Worm (Caenorhabditis elegans): ENCODE results near the gene T08H10.3.

T08H10.3 gene

DNA sequence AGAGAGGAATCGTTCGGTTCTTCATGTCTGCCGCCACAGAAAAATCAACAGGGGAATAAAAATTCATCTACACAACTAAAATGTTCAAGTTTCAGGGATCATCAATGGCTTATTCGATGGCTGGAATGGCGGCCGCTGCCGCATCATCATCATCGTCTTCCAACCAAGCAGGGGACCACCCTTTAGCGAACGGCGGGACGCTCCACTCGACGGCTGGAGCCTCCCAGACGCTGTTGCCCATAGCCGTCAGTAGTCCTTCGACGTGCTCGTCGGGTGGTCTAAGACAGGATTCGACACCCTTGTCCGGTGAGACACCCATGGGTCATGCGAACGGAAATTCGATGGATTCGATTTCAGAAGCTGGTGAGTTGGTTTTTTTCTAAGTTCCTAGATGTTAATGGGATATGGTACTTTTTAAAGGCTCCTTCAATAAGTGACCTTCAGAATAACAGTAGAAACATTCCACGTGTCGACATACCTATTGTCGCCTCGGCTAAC lies 32.8 kb downstream of the T08H10.3 start:
- TF ChIP-seq pha-4 (tag; optimal IDR thresholded peaks at IDR 0.05): no peak
- no peak for TF ChIP-seq rnt-1 (tag; optimal IDR thresholded peaks at IDR 0.05)
- no peak for TF ChIP-seq tbx-7 (tag; optimal IDR thresholded peaks at IDR 0.05)
- no peak for TF ChIP-seq ets-4 (tag; optimal IDR thresholded peaks at IDR 0.05)
- no peak for TF ChIP-seq mec-3 (tag; optimal IDR thresholded peaks at IDR 0.05; ENCODE audit: borderline replicate concordance)
- no peak for TF ChIP-seq fax-1 (tag; optimal IDR thresholded peaks at IDR 0.05)
- no peak for TF ChIP-seq hlh-13 (GFP tag; optimal IDR thresholded peaks at IDR 0.05)
- TF ChIP-seq fkh-6 (tag; optimal IDR thresholded peaks at IDR 0.05): no peak
- TF ChIP-seq tbx-2 (tag; optimal IDR thresholded peaks at IDR 0.05): no peak
- no peak for TF ChIP-seq ttx-3 (tag; optimal IDR thresholded peaks at IDR 0.05)
- TF ChIP-seq ceh-24 (tag; optimal IDR thresholded peaks at IDR 0.05): no peak
- no peak for TF ChIP-seq che-1 (tag; optimal IDR thresholded peaks at IDR 0.05)

ce11 chrV:4504445-4504844 lies 33.3 kb downstream of the T08H10.3 start:
- TF ChIP-seq elt-4 (tag; optimal IDR thresholded peaks at IDR 0.05): no peak
- TF ChIP-seq pha-4 (tag; optimal IDR thresholded peaks at IDR 0.05): no peak
- TF ChIP-seq ref-2 (tag; optimal IDR thresholded peaks at IDR 0.05): no peak
- no peak for TF ChIP-seq fkh-10 (GFP tag; optimal IDR thresholded peaks at IDR 0.05)
- no peak for TF ChIP-seq dmd-4 (tag; optimal IDR thresholded peaks at IDR 0.05; ENCODE audit: borderline replicate concordance)

ce11 chrV:4505000-4505399 lies 33.8 kb downstream of the T08H10.3 start:
- TF ChIP-seq lim-6 (tag; optimal IDR thresholded peaks at IDR 0.05) (no peak), ceh-9 (tag; optimal IDR thresholded peaks at IDR 0.05) (no peak), K09A11.1 (tag; optimal IDR thresholded peaks at IDR 0.05; ENCODE audit: insufficient read depth) (no peak), syd-9 (tag; optimal IDR thresholded peaks at IDR 0.05) (no peak), madf-2 (tag; optimal IDR thresholded peaks at IDR 0.05) (no peak), rnt-1 (tag; optimal IDR thresholded peaks at IDR 0.05) (no peak), tbx-7 (tag; optimal IDR thresholded peaks at IDR 0.05) (no peak), tbx-2 (tag; optimal IDR thresholded peaks at IDR 0.05) (no peak)

DNA sequence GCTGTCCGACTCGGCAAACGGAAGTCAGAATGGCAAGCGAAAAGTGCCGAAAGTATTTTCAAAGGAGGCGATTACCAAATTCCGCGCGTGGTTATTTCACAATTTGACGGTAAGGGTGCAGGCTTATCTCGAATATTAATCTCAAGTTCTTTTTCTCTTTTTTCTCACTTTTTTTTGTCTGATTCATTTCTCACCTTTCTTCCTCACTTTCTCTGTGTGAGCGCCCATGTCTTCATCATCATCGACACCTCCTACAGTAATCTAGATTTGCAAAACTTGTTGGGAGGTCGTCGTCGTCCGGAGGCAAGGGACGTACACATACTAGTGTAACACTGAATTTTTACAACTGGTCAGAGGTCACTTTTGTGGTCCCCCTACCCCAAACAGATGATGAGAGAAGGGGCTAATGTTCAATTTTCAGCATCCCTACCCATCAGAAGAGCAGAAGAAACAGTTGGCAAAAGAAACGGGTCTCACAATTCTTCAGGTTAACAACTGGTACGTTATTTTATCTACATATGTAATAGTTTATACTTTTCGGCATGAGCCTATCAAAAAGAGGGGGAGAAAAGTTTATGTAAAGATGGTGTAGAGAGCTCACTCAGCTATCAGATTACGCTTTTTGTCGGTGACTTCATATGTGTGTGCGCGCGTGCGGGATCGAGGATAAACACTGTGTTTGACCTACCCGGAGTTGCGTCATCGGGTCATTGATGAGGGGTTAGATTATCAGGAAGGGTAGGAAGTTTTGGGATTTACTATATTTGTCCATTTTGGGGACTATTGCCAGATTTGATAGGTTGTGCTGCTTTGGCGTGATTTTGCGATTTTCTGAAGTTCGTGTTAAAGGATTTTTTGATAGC lies 34.5 kb downstream of the T08H10.3 start:
- TF ChIP-seq npax-4 (tag; optimal IDR thresholded peaks at IDR 0.05): no peak
- no peak for TF ChIP-seq hlh-8 (tag; optimal IDR thresholded peaks at IDR 0.05)
- no peak for TF ChIP-seq unc-86 (tag; optimal IDR thresholded peaks at IDR 0.05)
- no peak for TF ChIP-seq ceh-45 (GFP tag; IDR thresholded peaks at IDR 0.05)
- no peak for TF ChIP-seq pax-1 (tag; optimal IDR thresholded peaks at IDR 0.05)
- TF ChIP-seq ceh-18 (tag; optimal IDR thresholded peaks at IDR 0.05): no peak
- peak; percentile 60 for TF ChIP-seq ceh-34 (tag; optimal IDR thresholded peaks at IDR 0.05)

- TF ChIP-seq nhr-232 (tag; optimal IDR thresholded peaks at IDR 0.05) (no peak), unc-55 (GFP tag; optimal IDR thresholded peaks at IDR 0.05) (peak; percentile 34)
Measured at ce11 chrV:4506681-4507080, 35.5 kb downstream of the T08H10.3 start.

DNA sequence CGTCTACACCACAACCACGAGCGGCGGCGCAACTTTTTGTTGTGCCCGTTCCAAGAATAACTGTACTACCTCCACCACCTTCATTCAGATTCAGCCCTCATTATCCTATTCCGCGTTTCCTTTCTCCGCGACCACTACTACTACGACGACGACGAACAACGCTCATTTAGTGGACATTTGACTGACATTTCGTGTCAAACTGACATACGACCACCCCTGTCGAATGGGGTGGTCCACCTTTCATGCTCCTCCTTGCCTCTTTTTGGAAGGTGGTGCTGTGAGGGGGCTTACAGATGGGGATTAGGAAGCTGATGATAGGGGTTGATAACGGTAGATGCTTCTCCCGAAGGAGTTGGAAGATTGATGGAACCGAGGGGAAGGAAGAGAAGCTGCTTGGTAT lies 36.0 kb downstream of the T08H10.3 start:
- TF ChIP-seq C08G9.2 (tag; optimal IDR thresholded peaks at IDR 0.05) (peak; percentile 17), ceh-45 (GFP tag; IDR thresholded peaks at IDR 0.05) (no peak), rnt-1 (tag; optimal IDR thresholded peaks at IDR 0.05) (no peak), fkh-6 (tag; optimal IDR thresholded peaks at IDR 0.05) (no peak), pha-4 (tag; optimal IDR thresholded peaks at IDR 0.05) (no peak), C38D4.7 (GFP tag; optimal IDR thresholded peaks at IDR 0.05) (no peak), ets-4 (tag; optimal IDR thresholded peaks at IDR 0.05) (no peak), unc-55 (GFP tag; optimal IDR thresholded peaks at IDR 0.05) (peak; percentile 95), hlh-13 (GFP tag; optimal IDR thresholded peaks at IDR 0.05) (no peak), ceh-19 (GFP tag; optimal IDR thresholded peaks at IDR 0.05) (no peak), zip-5 (tag; optimal IDR thresholded peaks at IDR 0.05) (no peak), eyg-1 (tag; optimal IDR thresholded peaks at IDR 0.05) (no peak), nhr-232 (tag; optimal IDR thresholded peaks at IDR 0.05) (no peak), hlh-15 (tag; optimal IDR thresholded peaks at IDR 0.05) (no peak), lin-11 (tag; optimal IDR thresholded peaks at IDR 0.05) (no peak), mec-3 (tag; optimal IDR thresholded peaks at IDR 0.05; ENCODE audit: borderline replicate concordance) (no peak), unc-3 (GFP tag; conservative IDR thresholded peaks at IDR 0.05) (no peak), unc-3 (tag; optimal IDR thresholded peaks at IDR 0.05) (no peak)

Data from whole organism, late embryonic.